Worm (Caenorhabditis elegans): Measurements from ENCODE around the gene T02H6.11.

ce11 chrII:651324-651723 lies 49.6 kb downstream of the T02H6.11 start:
- TF ChIP-seq him-1 (tag; optimal IDR thresholded peaks at IDR 0.05) (no peak), dao-5 (tag; optimal IDR thresholded peaks at IDR 0.05) (no peak), W03F9.2 (tag; optimal IDR thresholded peaks at IDR 0.05) (no peak)

Data from whole organism, L4/young adult.